Fruit fly (Drosophila melanogaster) whole organism, wandering third instar larva: Measurements from ENCODE around the gene Mcm2.

Experiments
- Abd-B ChIP-seq: fragments of >200 bp; optimal IDR thresholded peaks from 2 replicates; lab custom pipeline; 2017; ENCODE audit warnings: missing biosample characterization, missing genetic modification characterization
- CG32264 ChIP-seq: fragments of 200-800 bp; sonication (Bioruptor generic); optimal IDR thresholded peaks from 2 replicates; lab custom pipeline; 2016; ENCODE audit warnings: missing biosample characterization, missing genetic modification characterization
- CG9705 ChIP-seq: fragments of 200-800 bp; sonication (Bioruptor generic); optimal IDR thresholded peaks from 2 replicates; lab custom pipeline; 2018; ENCODE audit warnings: missing biosample characterization, mild to moderate bottlenecking, missing genetic modification characterization
- CrebA ChIP-seq: fragments of 200-800 bp; sonication (Bioruptor generic); optimal IDR thresholded peaks from 2 replicates; lab custom pipeline; 2016; ENCODE audit warnings: missing biosample characterization, mild to moderate bottlenecking, missing genetic modification characterization, borderline replicate concordance
- Dif ChIP-seq: fragments of 200-275, 200-300 bp; sonication (Bioruptor generic); optimal IDR thresholded peaks from 2 replicates; lab custom pipeline; 2018; ENCODE audit warnings: missing biosample characterization, missing genetic modification characterization; ENCODE audit not compliant: partially characterized antibody
- GATAd ChIP-seq: sonication (Bioruptor generic); optimal IDR thresholded peaks from 2 replicates; lab custom pipeline; 2016; ENCODE audit warnings: missing biosample characterization, missing genetic modification characterization
- HLH106 ChIP-seq: fragments of 200-800 bp; optimal IDR thresholded peaks from 3 replicates; lab custom pipeline; 2019; ENCODE audit warnings: missing biosample characterization, mild to moderate bottlenecking, missing genetic modification characterization, moderate library complexity
- Hnf4 ChIP-seq: fragments of 200-800 bp; sonication (Bioruptor generic); optimal IDR thresholded peaks from 2 replicates; lab custom pipeline; 2016; ENCODE audit warnings: missing biosample characterization, mild to moderate bottlenecking, missing genetic modification characterization
- Hr78 ChIP-seq: fragments of >200 bp; optimal IDR thresholded peaks from 2 replicates; lab custom pipeline; 2017; ENCODE audit warnings: missing biosample characterization, missing genetic modification characterization
- Hr83 ChIP-seq: fragments of 200-300 bp; sonication (Bioruptor generic); optimal IDR thresholded peaks from 2 replicates; lab custom pipeline; 2016; ENCODE audit warnings: missing biosample characterization, mild to moderate bottlenecking, missing genetic modification characterization, moderate library complexity; ENCODE audit not compliant: poor library complexity, severe bottlenecking
- Jra ChIP-seq: sonication (Bioruptor generic); optimal IDR thresholded peaks from 2 replicates; lab custom pipeline; 2016; ENCODE audit warnings: missing biosample characterization, missing genetic modification characterization
- Mio ChIP-seq: sonication (Bioruptor generic); optimal IDR thresholded peaks from 2 replicates; lab custom pipeline; 2016; ENCODE audit warnings: missing biosample characterization, missing genetic modification characterization
- Myc ChIP-seq: fragments of >200 bp; optimal IDR thresholded peaks from 2 replicates; lab custom pipeline; 2017
- N ChIP-seq: fragments of >200 bp; optimal IDR thresholded peaks from 2 replicates; lab custom pipeline; 2018; ENCODE audit warnings: missing biosample characterization, missing external identifiers, missing genetic modification characterization
- OdsH ChIP-seq: fragments of 200-800 bp; sonication (Bioruptor generic); optimal IDR thresholded peaks from 2 replicates; lab custom pipeline; 2016; ENCODE audit warnings: missing biosample characterization, mild to moderate bottlenecking, missing genetic modification characterization
- Rel ChIP-seq, 2 experiments: fragments of 200-800 bp; sonication (Bioruptor generic) in 1 of 2; optimal IDR thresholded peaks; 2 replicates in 1 of 2; 3 replicates in 1 of 2; lab custom pipeline; 2016 to 2019; ENCODE audit warnings: mild to moderate bottlenecking in 2 of 2, missing biosample characterization in 2 of 2, missing genetic modification characterization in 2 of 2, moderate library complexity in 1 of 2
- Vsx2 ChIP-seq: fragments of 200-300, 225-300 bp; sonication (Bioruptor generic); optimal IDR thresholded peaks from 2 replicates; lab custom pipeline; 2018; ENCODE audit warnings: missing biosample characterization, missing genetic modification characterization; ENCODE audit not compliant: partially characterized antibody
- br ChIP-seq: fragments of 200-800 bp; sonication (Bioruptor generic); optimal IDR thresholded peaks from 2 replicates; lab custom pipeline; 2016; ENCODE audit warnings: missing biosample characterization, missing genetic modification characterization
- brk ChIP-seq: fragments of 200-800 bp; sonication (Bioruptor generic); optimal IDR thresholded peaks from 2 replicates; lab custom pipeline; 2016; ENCODE audit warnings: missing biosample characterization, mild to moderate bottlenecking, missing genetic modification characterization
- dl ChIP-seq, 2 experiments: fragments of 175-275, 200-275 bp in 1 of 2; fragments of 200-275 bp in 1 of 2; sonication (Bioruptor generic); optimal IDR thresholded peaks; lab custom pipeline; 2018; ENCODE audit warnings: mild to moderate bottlenecking in 2 of 2, missing biosample characterization in 2 of 2, missing genetic modification characterization in 2 of 2, moderate library complexity in 2 of 2; ENCODE audit not compliant: partially characterized antibody in 2 of 2, insufficient read depth in 1 of 2
- dmrt93B ChIP-seq: fragments of 200-800 bp; sonication (Bioruptor generic); optimal IDR thresholded peaks from 2 replicates; lab custom pipeline; 2018; ENCODE audit warnings: missing biosample characterization, mild to moderate bottlenecking, missing genetic modification characterization
- dsf ChIP-seq: sonication (Bioruptor generic); optimal IDR thresholded peaks from 2 replicates; lab custom pipeline; 2016; ENCODE audit warnings: missing biosample characterization, missing genetic modification characterization, borderline replicate concordance
- ey ChIP-seq: fragments of 200-800 bp; sonication (Bioruptor generic); optimal IDR thresholded peaks from 2 replicates; lab custom pipeline; 2016; ENCODE audit warnings: missing biosample characterization, missing genetic modification characterization
- h ChIP-seq: fragments of 200-800 bp; sonication (Bioruptor generic); optimal IDR thresholded peaks from 3 replicates; lab custom pipeline; 2016; ENCODE audit warnings: missing biosample characterization, mild to moderate bottlenecking, missing genetic modification characterization
- jim ChIP-seq: fragments of 175-275, 200-325 bp; sonication (Bioruptor generic); optimal IDR thresholded peaks from 2 replicates; lab custom pipeline; 2016; ENCODE audit warnings: missing biosample characterization, mild to moderate bottlenecking, missing genetic modification characterization
- lola ChIP-seq: fragments of >200 bp; optimal IDR thresholded peaks from 2 replicates; lab custom pipeline; 2017; ENCODE audit warnings: missing biosample characterization, missing genetic modification characterization
- pan ChIP-seq: fragments of >200 bp; optimal IDR thresholded peaks from 2 replicates; lab custom pipeline; 2017
- psq ChIP-seq: fragments of 200-800 bp; sonication (Bioruptor generic); optimal IDR thresholded peaks from 3 replicates; lab custom pipeline; 2017; ENCODE audit warnings: missing biosample characterization, mild to moderate bottlenecking, missing genetic modification characterization, moderate library complexity
- rgr ChIP-seq: fragments of 200-800 bp; sonication (Bioruptor generic); optimal IDR thresholded peaks from 3 replicates; lab custom pipeline; 2016; ENCODE audit warnings: missing biosample characterization, mild to moderate bottlenecking, missing genetic modification characterization
- sage ChIP-seq: fragments of 200-800 bp; sonication (Bioruptor generic); optimal IDR thresholded peaks from 2 replicates; lab custom pipeline; 2016; ENCODE audit warnings: missing biosample characterization, mild to moderate bottlenecking, missing genetic modification characterization
- sv ChIP-seq: fragments of 200-800 bp; sonication (Bioruptor generic); optimal IDR thresholded peaks from 3 replicates; lab custom pipeline; 2016; ENCODE audit warnings: missing biosample characterization, missing genetic modification characterization
- tai ChIP-seq: sonication (Bioruptor generic); optimal IDR thresholded peaks from 2 replicates; lab custom pipeline; 2016; ENCODE audit warnings: missing biosample characterization, missing genetic modification characterization
- usp ChIP-seq: fragments of >200 bp; optimal IDR thresholded peaks from 2 replicates; lab custom pipeline; 2017; ENCODE audit warnings: missing biosample characterization, missing genetic modification characterization
- woc ChIP-seq: sonication (Bioruptor generic); optimal IDR thresholded peaks from 2 replicates; lab custom pipeline; 2016; ENCODE audit warnings: missing biosample characterization, mild to moderate bottlenecking, missing genetic modification characterization

Mcm2 gene

DNA sequence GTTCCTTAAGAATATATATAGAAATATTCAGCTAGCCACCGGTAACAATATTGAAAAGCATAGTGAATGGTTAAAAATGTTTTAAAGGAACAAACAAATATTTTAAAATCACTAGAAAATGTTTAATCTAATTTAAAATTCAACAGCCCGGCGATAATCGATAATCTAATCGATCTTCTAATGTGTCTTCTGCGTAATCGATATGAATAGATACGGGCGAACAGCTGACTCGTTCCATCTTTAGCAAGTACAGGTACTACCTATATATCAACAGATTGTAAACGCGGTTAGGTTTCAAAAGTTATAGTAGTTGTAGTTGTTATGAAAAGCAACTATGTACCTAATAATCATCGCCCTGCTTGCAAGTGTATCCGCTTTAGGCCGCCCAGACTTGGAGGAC, 47.0 kb upstream of the Mcm2 start, which contains the start of gene CG7800:
Gene CG7800 (plus strand): TSS at position 231 of the 400 bp plus-strand sequence.
- TF ChIP-seq CG9705, result no peak
- no peak for TF ChIP-seq Vsx2
- TF ChIP-seq dmrt93B (GFP tag; lab: Kevin White, UChicago), result no peak
- no peak for TF ChIP-seq HLH106 (tag; lab: Kevin White, UChicago)
- TF ChIP-seq Rel (GFP tag; optimal IDR thresholded peaks at IDR 0.05; lab: Kevin White, UChicago), result no peak
- no peak for TF ChIP-seq Rel (tag; optimal IDR thresholded peaks at IDR 0.05; lab: Kevin White, UChicago)
- TF ChIP-seq sage (GFP tag; lab: Kevin White, UChicago), result no peak
- no peak for TF ChIP-seq h (GFP tag; lab: Kevin White, UChicago)
- TF ChIP-seq Myc, result no peak
- no peak for TF ChIP-seq Mio
- TF ChIP-seq N (GFP tag; lab: Kevin White, UChicago), result no peak
- no peak for TF ChIP-seq woc
- no peak for TF ChIP-seq CG32264 (GFP tag; lab: Kevin White, UChicago)
- no peak for TF ChIP-seq rgr (GFP tag; lab: Kevin White, UChicago)
- no peak for TF ChIP-seq CrebA (GFP tag; lab: Kevin White, UChicago)
- TF ChIP-seq br, result no peak
- TF ChIP-seq Hr83 (GFP tag; lab: Kevin White, UChicago), result no peak
- TF ChIP-seq dl (GFP tag; optimal IDR thresholded peaks at IDR 0.05; lab: Kevin White, UChicago; ENCODE audit: insufficient read depth in 1 of 2, partially characterized antibody in 2 of 2), result no peak

DNA sequence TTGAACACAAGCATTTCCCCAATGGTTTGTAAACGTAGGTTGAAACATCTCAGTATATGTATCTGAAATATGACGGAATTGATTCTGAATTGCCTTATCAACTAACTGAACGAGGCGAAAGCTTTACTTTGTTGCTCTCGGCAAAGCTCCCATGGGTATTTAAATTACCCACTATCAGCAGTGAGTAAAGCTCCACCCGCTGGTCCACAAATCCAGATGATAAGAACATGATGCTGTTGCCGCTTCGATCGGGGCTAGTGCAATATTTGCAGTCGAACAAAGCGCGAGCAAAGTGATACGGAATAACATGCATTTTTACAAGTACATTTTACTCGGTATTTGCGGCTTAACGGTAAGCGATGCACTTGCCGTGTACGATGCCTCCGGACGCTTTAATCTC, 44.9 kb upstream of the Mcm2 start, which contains the start of gene CG18249:
Gene CG18249 (plus strand): TSS at position 256 of the 400 bp plus-strand sequence.
- TF ChIP-seq Rel (GFP tag; optimal IDR thresholded peaks at IDR 0.05; lab: Kevin White, UChicago) (no peak), Rel (tag; optimal IDR thresholded peaks at IDR 0.05; lab: Kevin White, UChicago) (peak; percentile 4), Abd-B (no peak), Dif (no peak), jim (GFP tag; lab: Kevin White, UChicago) (no peak)
- TF ChIP-seq, all 38 proteins: peak for 1

DNA sequence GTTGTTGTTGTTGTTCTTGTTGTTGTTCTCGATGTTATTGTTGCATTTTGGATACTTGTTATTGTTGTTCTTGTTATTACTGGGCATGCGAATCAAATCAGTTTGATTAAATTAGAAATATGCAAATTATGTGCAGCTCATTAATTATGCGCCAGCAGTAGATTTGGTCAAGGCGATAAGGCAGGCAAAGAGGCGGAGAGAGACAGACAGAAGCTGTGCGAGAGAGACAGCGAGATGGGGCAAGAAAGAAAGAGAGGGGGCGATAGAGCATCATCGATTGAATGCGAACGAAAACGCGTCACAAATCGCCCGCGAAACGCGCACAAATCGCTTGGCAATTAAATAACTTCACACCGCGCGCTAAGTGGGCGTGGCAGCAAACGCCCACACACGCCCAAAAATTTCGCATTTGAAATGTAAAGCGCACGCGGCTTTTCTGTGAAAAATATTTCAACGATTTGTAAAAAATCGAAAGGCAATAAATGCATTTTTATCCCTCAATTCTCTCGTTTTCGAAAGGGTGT, 41.6 kb upstream of the Mcm2 start:
- TF ChIP-seq Hnf4 (no peak), Hr78 (no peak), Vsx2 (no peak), HLH106 (tag; lab: Kevin White, UChicago) (no peak), Mio (no peak), ey (no peak), usp (GFP tag; lab: Kevin White, UChicago) (no peak), tai (GFP tag; lab: Kevin White, UChicago) (no peak), GATAd (GFP tag; lab: Kevin White, UChicago) (no peak), OdsH (GFP tag; lab: Kevin White, UChicago) (no peak), Abd-B (no peak), lola (GFP tag; lab: Kevin White, UChicago) (no peak), psq (no peak), dl (GFP tag; optimal IDR thresholded peaks at IDR 0.05; lab: Kevin White, UChicago; ENCODE audit: insufficient read depth in 1 of 2, partially characterized antibody in 2 of 2) (no peak), CrebA (GFP tag; lab: Kevin White, UChicago) (no peak), h (GFP tag; lab: Kevin White, UChicago) (no peak), dmrt93B (GFP tag; lab: Kevin White, UChicago) (no peak)

DNA sequence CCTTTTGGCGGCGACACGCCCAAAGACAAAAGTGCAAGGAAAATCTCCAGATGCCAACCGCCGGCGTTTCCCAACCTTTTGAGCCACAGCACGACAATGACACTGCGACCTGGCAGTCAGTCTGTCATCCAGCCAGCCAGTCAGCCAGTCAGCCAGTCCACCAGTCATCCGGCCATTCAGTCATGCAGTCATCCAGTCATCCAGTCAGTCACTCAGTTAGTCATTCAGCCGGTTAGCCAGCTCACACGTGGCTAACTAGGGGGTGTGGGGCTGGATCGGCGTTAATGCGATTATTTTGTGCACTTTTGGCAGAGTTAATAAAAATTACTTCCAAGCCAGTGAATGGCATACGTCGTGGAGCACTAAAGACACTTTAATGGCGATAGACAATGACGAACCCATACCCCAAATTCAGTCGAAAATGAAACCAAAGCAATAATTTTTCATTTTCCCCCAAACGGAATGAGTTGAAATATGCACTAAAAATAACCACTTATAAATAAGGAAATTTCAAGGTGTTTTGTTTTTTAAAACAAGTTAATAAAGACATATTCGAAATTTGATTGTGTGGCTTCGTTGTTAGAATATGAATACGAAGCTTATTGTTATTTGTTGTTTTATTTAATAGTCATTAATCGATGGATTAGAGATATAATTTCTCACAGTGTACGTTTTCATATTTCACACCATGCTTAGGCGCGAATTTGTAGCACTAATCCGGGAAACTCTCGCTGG, 39.9 kb upstream of the Mcm2 start:
- no peak for TF ChIP-seq Vsx2
- TF ChIP-seq HLH106 (tag; lab: Kevin White, UChicago), result no peak
- TF ChIP-seq woc, result no peak
- TF ChIP-seq OdsH (GFP tag; lab: Kevin White, UChicago), result no peak
- TF ChIP-seq pan (lab: Kevin White, UChicago), result no peak
- no peak for TF ChIP-seq Myc
- TF ChIP-seq dsf (GFP tag; lab: Kevin White, UChicago), result no peak
- TF ChIP-seq psq, result no peak
- TF ChIP-seq ey, result no peak
- TF ChIP-seq sv (GFP tag; lab: Kevin White, UChicago), result no peak
- no peak for TF ChIP-seq br
- TF ChIP-seq brk (GFP tag; lab: Kevin White, UChicago), result no peak
- TF ChIP-seq jim (GFP tag; lab: Kevin White, UChicago), result no peak
- no peak for TF ChIP-seq h (GFP tag; lab: Kevin White, UChicago)
- TF ChIP-seq Dif, result no peak
- no peak for TF ChIP-seq Jra (GFP tag; lab: Kevin White, UChicago)
- TF ChIP-seq Hr83 (GFP tag; lab: Kevin White, UChicago), result no peak
- TF ChIP-seq CrebA (GFP tag; lab: Kevin White, UChicago), result no peak
- TF ChIP-seq, all 38 proteins: peak for 0
